Fruit fly (Drosophila melanogaster) Kc167 (cell line): ENCODE measurements around the gene CG11251.

ENCODE experiments used
- Myc ChIP-seq: fragments of >200 bp; optimal IDR thresholded peaks from 2 replicates; lab custom pipeline; 2017; ENCODE audit warnings: missing external identifiers
- h ChIP-seq: fragments of >200 bp; optimal IDR thresholded peaks from 3 replicates; lab custom pipeline; 2018; ENCODE audit warnings: missing external identifiers
- insv ChIP-seq: fragments of >200 bp; optimal IDR thresholded peaks from 3 replicates; lab custom pipeline; 2018; ENCODE audit warnings: missing external identifiers
- psq ChIP-seq: fragments of >200 bp; optimal IDR thresholded peaks from 2 replicates; lab custom pipeline; 2017; ENCODE audit warnings: missing external identifiers

dm6 chr3L:13115102-13115501, 25.3 kb upstream of the CG11251 start:
- TF ChIP-seq insv (lab: Kevin White, UChicago) (no peak), h (lab: Kevin White, UChicago) (no peak), Myc (lab: Kevin White, UChicago) (no peak), psq (lab: Kevin White, UChicago) (no peak)
